Fruit fly (Drosophila melanogaster) whole organism, adult: ENCODE results near the gene tmod.

Experiments used
- CG11617 ChIP-seq: fragments of 200-800 bp; sonication (Bioruptor generic); optimal IDR thresholded peaks from 2 replicates; lab custom pipeline; 2017; ENCODE audit warnings: mild to moderate bottlenecking, missing biosample characterization, missing genetic modification reagents, missing genetic modification characterization
- CG12768 ChIP-seq: fragments of 200-800 bp; sonication (Bioruptor generic); optimal IDR thresholded peaks from 2 replicates; lab custom pipeline; 2017; ENCODE audit warnings: missing biosample characterization, missing genetic modification characterization, mild to moderate bottlenecking, moderate library complexity, missing genetic modification reagents
- CG14711 ChIP-seq: fragments of 200-800 bp; sonication (Bioruptor generic); optimal IDR thresholded peaks from 2 replicates; lab custom pipeline; 2018; ENCODE audit warnings: missing biosample characterization, mild to moderate bottlenecking, missing genetic modification characterization, moderate library complexity
- CG1620 ChIP-seq: fragments of 200-800 bp; sonication (Bioruptor generic); optimal IDR thresholded peaks from 2 replicates; lab custom pipeline; 2016; ENCODE audit warnings: missing biosample characterization, missing genetic modification characterization
- CG33017 ChIP-seq: fragments of 200-800 bp; sonication (Bioruptor generic); optimal IDR thresholded peaks from 2 replicates; lab custom pipeline; 2018; ENCODE audit warnings: missing biosample characterization, mild to moderate bottlenecking, missing genetic modification characterization, moderate library complexity
- CG5204 ChIP-seq: fragments of 200-800 bp; sonication (Bioruptor generic); optimal IDR thresholded peaks from 2 replicates; lab custom pipeline; 2016; ENCODE audit warnings: missing biosample characterization, missing genetic modification characterization
- CG7045 ChIP-seq: fragments of 200-800 bp; sonication (Bioruptor generic); optimal IDR thresholded peaks from 2 replicates; lab custom pipeline; 2017; ENCODE audit warnings: missing biosample characterization, mild to moderate bottlenecking, missing genetic modification characterization
- CG7101 ChIP-seq: fragments of 200-800 bp; sonication (Bioruptor generic); optimal IDR thresholded peaks from 2 replicates; lab custom pipeline; 2018; ENCODE audit warnings: missing biosample characterization, mild to moderate bottlenecking, missing genetic modification characterization, moderate library complexity
- Clk ChIP-seq: fragments of 200-800 bp; sonication (Bioruptor generic); optimal IDR thresholded peaks from 2 replicates; lab custom pipeline; 2017; ENCODE audit warnings: missing biosample characterization, missing genetic modification characterization
- Crg-1 ChIP-seq: fragments of 200-800 bp; sonication (Bioruptor generic); optimal IDR thresholded peaks from 2 replicates; lab custom pipeline; 2016; ENCODE audit warnings: missing biosample characterization, missing genetic modification characterization
- Hr96 ChIP-seq: fragments of 200-800 bp; sonication (Bioruptor generic); optimal IDR thresholded peaks from 2 replicates; lab custom pipeline; 2016; ENCODE audit warnings: missing biosample characterization, missing genetic modification characterization
- Mnt ChIP-seq: fragments of 200-800 bp; sonication (Bioruptor generic); optimal IDR thresholded peaks from 2 replicates; lab custom pipeline; 2016; ENCODE audit warnings: missing biosample characterization, mild to moderate bottlenecking, missing genetic modification characterization
- bab1 ChIP-seq: fragments of 200-800 bp; sonication (Bioruptor generic); optimal IDR thresholded peaks from 3 replicates; lab custom pipeline; 2019; ENCODE audit warnings: missing biosample characterization, mild to moderate bottlenecking, missing genetic modification characterization, moderate library complexity
- cic ChIP-seq: fragments of 200-800 bp; sonication (Bioruptor generic); optimal IDR thresholded peaks from 2 replicates; lab custom pipeline; 2017; ENCODE audit warnings: missing biosample characterization, mild to moderate bottlenecking, missing genetic modification characterization, moderate library complexity
- cnc ChIP-seq, 2 experiments: fragments of >200 bp; optimal IDR thresholded peaks; 2 replicates each; lab custom pipeline; 2017
- kay ChIP-seq: fragments of 200-800 bp; sonication (Bioruptor generic); peaks from one replicate; lab custom pipeline; 2016; ENCODE audit warnings: missing biosample characterization, missing genetic modification characterization, borderline replicate concordance
- ovo ChIP-seq: fragments of 200-800 bp; sonication (Bioruptor generic); optimal IDR thresholded peaks from 2 replicates; lab custom pipeline; 2016; ENCODE audit warnings: missing biosample characterization, missing genetic modification characterization
- pad ChIP-seq: fragments of 200-800 bp; sonication (Bioruptor generic); optimal IDR thresholded peaks from 3 replicates; lab custom pipeline; 2017; ENCODE audit warnings: missing biosample characterization, missing genetic modification characterization, mild to moderate bottlenecking, moderate library complexity, missing genetic modification reagents
- tj ChIP-seq: fragments of 200-800 bp; sonication (Bioruptor generic); optimal IDR thresholded peaks from 3 replicates; lab custom pipeline; 2017; ENCODE audit warnings: missing biosample characterization, mild to moderate bottlenecking, missing genetic modification characterization, moderate library complexity
- toe ChIP-seq: fragments of 200-800 bp; sonication (Bioruptor generic); optimal IDR thresholded peaks from 2 replicates; lab custom pipeline; 2016; ENCODE audit warnings: missing biosample characterization, missing genetic modification characterization

Gene tmod

dm6 chr3R:30534444-30534843 lies 2.0 kb downstream of the tmod start:
- TF ChIP-seq kay (GFP tag; lab: Kevin White, UChicago), result no peak
- no peak for TF ChIP-seq pad (GFP tag; lab: Kevin White, UChicago)
- no peak for TF ChIP-seq ovo (GFP tag; lab: Kevin White, UChicago)
- TF ChIP-seq CG11617 (GFP tag; lab: Kevin White, UChicago), result no peak
- no peak for TF ChIP-seq tj
- no peak for TF ChIP-seq bab1 (GFP tag; lab: Kevin White, UChicago)
- no peak for TF ChIP-seq toe
- TF ChIP-seq CG1620 (GFP tag; lab: Kevin White, UChicago), result no peak
- TF ChIP-seq CG14711 (tag; lab: Kevin White, UChicago), result no peak
- TF ChIP-seq Crg-1 (GFP tag; lab: Kevin White, UChicago), result no peak
- no peak for TF ChIP-seq Hr96
- TF ChIP-seq CG7101 (tag; lab: Kevin White, UChicago), result no peak
- TF ChIP-seq cic (GFP tag; lab: Kevin White, UChicago), result no peak
- TF ChIP-seq Mnt (GFP tag; lab: Kevin White, UChicago), result no peak
- no peak for TF ChIP-seq CG33017 (tag; lab: Kevin White, UChicago)
- TF ChIP-seq cnc (optimal IDR thresholded peaks at IDR 0.05; lab: Kevin White, UChicago), result no peak
- no peak for TF ChIP-seq CG12768

dm6 chr3R:30536432-30536831 lies 4.0 kb downstream of the tmod start:
- TF ChIP-seq CG11617 (GFP tag; lab: Kevin White, UChicago), result no peak
- no peak for TF ChIP-seq CG14711 (tag; lab: Kevin White, UChicago)
- no peak for TF ChIP-seq CG7045 (GFP tag; lab: Kevin White, UChicago)
- no peak for TF ChIP-seq CG33017 (tag; lab: Kevin White, UChicago)
- TF ChIP-seq bab1 (GFP tag; lab: Kevin White, UChicago), result no peak

- TF ChIP-seq Mnt (GFP tag; lab: Kevin White, UChicago) (no peak), toe (no peak), kay (GFP tag; lab: Kevin White, UChicago) (no peak), Crg-1 (GFP tag; lab: Kevin White, UChicago) (no peak), pad (GFP tag; lab: Kevin White, UChicago) (no peak)
These were observed 4.5 kb downstream of the tmod start for dm6 chr3R:30536919-30537318.

DNA sequence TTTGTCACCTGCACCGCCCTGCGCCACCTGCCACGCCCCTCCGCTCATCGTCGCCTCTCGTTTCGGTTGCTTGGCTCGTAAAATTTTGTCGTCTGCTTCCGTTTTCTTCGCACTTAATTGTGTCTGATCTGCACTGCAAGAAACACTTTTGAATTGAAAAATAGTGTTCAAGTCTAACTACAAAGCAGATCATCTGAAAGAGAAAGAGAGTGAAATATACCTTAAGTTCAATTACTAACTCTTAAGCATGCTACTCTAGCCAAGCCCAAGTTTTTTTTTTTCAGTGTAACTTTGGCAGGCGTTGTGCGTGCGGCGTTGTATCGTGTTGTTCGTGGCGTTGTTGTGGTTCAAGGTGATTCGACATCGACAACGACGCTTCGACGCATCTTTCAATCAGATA lies 7.8 kb downstream of the tmod start:
- no peak for TF ChIP-seq CG1620 (GFP tag; lab: Kevin White, UChicago)
- TF ChIP-seq pad (GFP tag; lab: Kevin White, UChicago), result no peak
- TF ChIP-seq CG12768, result peak; percentile 38
- peak; percentile 37 for TF ChIP-seq toe
- peak; percentile 44 for TF ChIP-seq Hr96
- TF ChIP-seq ovo (GFP tag; lab: Kevin White, UChicago), result no peak
- TF ChIP-seq CG33017 (tag; lab: Kevin White, UChicago), result peak; percentile 20
- TF ChIP-seq Clk, result no peak
- no peak for TF ChIP-seq Mnt (GFP tag; lab: Kevin White, UChicago)
- TF ChIP-seq bab1 (GFP tag; lab: Kevin White, UChicago), result no peak
- peak; percentile 62 for TF ChIP-seq CG7045 (GFP tag; lab: Kevin White, UChicago)
- no peak for TF ChIP-seq kay (GFP tag; lab: Kevin White, UChicago)
- no peak for TF ChIP-seq cnc (optimal IDR thresholded peaks at IDR 0.05; lab: Kevin White, UChicago)
- no peak for TF ChIP-seq tj
- peak; percentile 24 for TF ChIP-seq CG7101 (tag; lab: Kevin White, UChicago)
- TF ChIP-seq CG5204, result peak; percentile 38
- peak; percentile 44 for TF ChIP-seq CG14711 (tag; lab: Kevin White, UChicago)

- TF ChIP-seq CG14711 (tag; lab: Kevin White, UChicago) (no peak), CG12768 (no peak), CG5204 (no peak), Clk (no peak), cic (GFP tag; lab: Kevin White, UChicago) (no peak), toe (no peak), Crg-1 (GFP tag; lab: Kevin White, UChicago) (no peak), CG11617 (GFP tag; lab: Kevin White, UChicago) (no peak), CG33017 (tag; lab: Kevin White, UChicago) (no peak), ovo (GFP tag; lab: Kevin White, UChicago) (no peak), cnc (optimal IDR thresholded peaks at IDR 0.05; lab: Kevin White, UChicago) (no peak)
These were observed 9.1 kb downstream of the tmod start for dm6 chr3R:30541469-30541868.

dm6 chr3R:30544974-30545373 lies 12.6 kb downstream of the tmod start:
- TF ChIP-seq Hr96, result no peak
- no peak for TF ChIP-seq Crg-1 (GFP tag; lab: Kevin White, UChicago)
- no peak for TF ChIP-seq cnc (optimal IDR thresholded peaks at IDR 0.05; lab: Kevin White, UChicago)
- TF ChIP-seq toe, result no peak
- no peak for TF ChIP-seq kay (GFP tag; lab: Kevin White, UChicago)
- no peak for TF ChIP-seq CG11617 (GFP tag; lab: Kevin White, UChicago)
- TF ChIP-seq cic (GFP tag; lab: Kevin White, UChicago), result no peak
- TF ChIP-seq CG14711 (tag; lab: Kevin White, UChicago), result no peak
- TF ChIP-seq CG7045 (GFP tag; lab: Kevin White, UChicago), result no peak
- TF ChIP-seq Mnt (GFP tag; lab: Kevin White, UChicago), result no peak
- no peak for TF ChIP-seq CG12768
- TF ChIP-seq pad (GFP tag; lab: Kevin White, UChicago), result no peak
- TF ChIP-seq Clk, result no peak
- no peak for TF ChIP-seq ovo (GFP tag; lab: Kevin White, UChicago)
- TF ChIP-seq CG5204, result no peak

- TF ChIP-seq Clk (no peak), CG33017 (tag; lab: Kevin White, UChicago) (no peak), Hr96 (no peak)
These were observed 17.6 kb downstream of the tmod start for dm6 chr3R:30550044-30550443.
